Fruit fly (Drosophila melanogaster): Measurements from ENCODE around the gene CG14563.

Gene CG14563

dm6 chr3L:21832203-21833160 lies 9.7 kb downstream of the CG14563 start, which contains the start of the genes CG7148 and Nopp140 (continued):
- TF ChIP-seq cad (GFP tag; optimal IDR thresholded peaks at IDR 0.05), result no peak
- peak; percentile 43 for TF ChIP-seq CG6683 (GFP tag; optimal IDR thresholded peaks at IDR 0.05)
- no peak for TF ChIP-seq Atf-2 (GFP tag; optimal IDR thresholded peaks at IDR 0.05)
- 0 out of 3 replicates have a peak, but pooled peaks have one; percentile 11 for TF ChIP-seq CG14050 (GFP tag; IDR thresholded peaks at IDR 0.05)
- peak; percentile 13 for TF ChIP-seq CG3995 (GFP tag; optimal IDR thresholded peaks at IDR 0.05)
- TF ChIP-seq tx (GFP tag; optimal IDR thresholded peaks at IDR 0.05), result peak; percentile 37
- no peak for TF ChIP-seq Lim3 (GFP tag; IDR thresholded peaks at IDR 0.05)
- TF ChIP-seq Awh (GFP tag; IDR thresholded peaks at IDR 0.05), result peak; percentile 50; the same call in 1 of the 2 replicates
- peak; percentile 27 for TF ChIP-seq CG33557 (GFP tag; optimal IDR thresholded peaks at IDR 0.05)
- TF ChIP-seq CG16813 (GFP tag; IDR thresholded peaks at IDR 0.05; ENCODE audit: partially characterized antibody), result peak; percentile 40; the same call in 1 of the 3 replicates
- peak; percentile 8 for TF ChIP-seq CG9437 (GFP tag; optimal IDR thresholded peaks at IDR 0.05)
- TF ChIP-seq CG9727 (GFP tag; optimal IDR thresholded peaks at IDR 0.05), result peak; percentile 49
- TF ChIP-seq wor (GFP tag; IDR thresholded peaks at IDR 0.05), result no peak
- peak; percentile 64 for TF ChIP-seq twi (tag; optimal IDR thresholded peaks at IDR 0.05)
- TF ChIP-seq Sin3A (optimal IDR thresholded peaks at IDR 0.05), result peak; percentile 47
- TF ChIP-seq hbn (GFP tag; IDR thresholded peaks at IDR 0.05; ENCODE audit: partially characterized antibody), result no peak
- TF ChIP-seq insv (GFP tag; optimal IDR thresholded peaks at IDR 0.05), result peak in 1 of 2 experiments; percentile 51
- TF ChIP-seq ssp (GFP tag; IDR thresholded peaks at IDR 0.05), result peak; percentile 63
- peak; percentile 60 for TF ChIP-seq al (GFP tag; IDR thresholded peaks at IDR 0.05)
- TF ChIP-seq CG11696 (GFP tag; IDR thresholded peaks at IDR 0.05), result no peak
- TF ChIP-seq az2 (GFP tag; optimal IDR thresholded peaks at IDR 0.05), result peak; percentile 57
- peak; percentile 30 for TF ChIP-seq Six4 (GFP tag; optimal IDR thresholded peaks at IDR 0.05)
- TF ChIP-seq bsh (GFP tag; optimal IDR thresholded peaks at IDR 0.05), result peak in 1 of 2 experiments; percentile 63
- no peak for TF ChIP-seq zf30C (GFP tag; optimal IDR thresholded peaks at IDR 0.05)
- peak; percentile 46 for TF ChIP-seq CG4854 (GFP tag; optimal IDR thresholded peaks at IDR 0.05)
- 0 out of 3 replicates have a peak, but pooled peaks have one; percentile 5 for TF ChIP-seq Opbp (GFP tag; IDR thresholded peaks at IDR 0.05; ENCODE audit: partially characterized antibody)
- TF ChIP-seq Ssrp (tag; optimal IDR thresholded peaks at IDR 0.05), result peak; percentile 49
- peak; percentile 57 for TF ChIP-seq CG9876 (GFP tag; optimal IDR thresholded peaks at IDR 0.05)
- TF ChIP-seq CG14667 (GFP tag; IDR thresholded peaks at IDR 0.05), result peak; percentile 52
- TF ChIP-seq CG18619 (GFP tag; optimal IDR thresholded peaks at IDR 0.05), result peak; percentile 39
- TF ChIP-seq Camta (GFP tag; optimal IDR thresholded peaks at IDR 0.05), result peak; percentile 8
- TF ChIP-seq psq (GFP tag; optimal IDR thresholded peaks at IDR 0.05), result no peak
- peak; percentile 34 for TF ChIP-seq pfk (GFP tag; optimal IDR thresholded peaks at IDR 0.05)
- peak; percentile 61 for TF ChIP-seq wdn (GFP tag; IDR thresholded peaks at IDR 0.05)
- no peak for TF ChIP-seq CG15479 (GFP tag; optimal IDR thresholded peaks at IDR 0.05)
- no peak for TF ChIP-seq Elba2 (GFP tag; optimal IDR thresholded peaks at IDR 0.05)
- peak; percentile 28 for TF ChIP-seq scrt (GFP tag; optimal IDR thresholded peaks at IDR 0.05)
- TF ChIP-seq CG15073 (GFP tag; optimal IDR thresholded peaks at IDR 0.05), result no peak
- TF ChIP-seq tna (GFP tag; IDR thresholded peaks at IDR 0.05; ENCODE audit: partially characterized antibody), result no peak
- TF ChIP-seq CG13296 (GFP tag; optimal IDR thresholded peaks at IDR 0.05), result peak; percentile 46
- TF ChIP-seq CG7987 (GFP tag; optimal IDR thresholded peaks at IDR 0.05), result peak; percentile 77
- no peak for TF ChIP-seq CG12236 (GFP tag; optimal IDR thresholded peaks at IDR 0.05)
- no peak; the same call in 2 of the 3 replicates for TF ChIP-seq B-H1 (GFP tag; IDR thresholded peaks at IDR 0.05)
- 0 out of 2 replicates have a peak, but pooled peaks have one; percentile 54 for TF ChIP-seq E2f1 (GFP tag; IDR thresholded peaks at IDR 0.05)
- TF ChIP-seq Dref (GFP tag; IDR thresholded peaks at IDR 0.05), result peak; percentile 44
- TF ChIP-seq Taf1 (GFP tag; IDR thresholded peaks at IDR 0.05), result peak; percentile 27; the same call in 1 of the 2 replicates
- TF ChIP-seq mld (GFP tag; IDR thresholded peaks at IDR 0.05; ENCODE audit: partially characterized antibody), result no peak
- TF ChIP-seq CG12744 (GFP tag; optimal IDR thresholded peaks at IDR 0.05), result peak; percentile 10

Data from whole organism, embryonic.